Worm (Caenorhabditis elegans): Measurements from ENCODE around the gene srx-4.

ce11 chrV:652940-653339 is 39.6 kb downstream of the srx-4 start, which contains the start of gene srj-5:
- TF ChIP-seq let-526 (GFP tag; IDR thresholded peaks at IDR 0.05) = no peak
- TF ChIP-seq snpc-4 (GFP tag; optimal IDR thresholded peaks at IDR 0.05) = no peak
- no peak for TF ChIP-seq snpc-4 (tag; optimal IDR thresholded peaks at IDR 0.05)
- no peak for TF ChIP-seq ama-1 (optimal IDR thresholded peaks at IDR 0.05)
- no peak for TF ChIP-seq ama-1 (GFP tag; optimal IDR thresholded peaks at IDR 0.05)

All from whole organism, young adult.